Fruit fly (Drosophila melanogaster): Measurements from ENCODE around the gene Sce.
A peak's percentile ranks its signal among the peaks of the same experiment; 100 is the strongest.

dm6 chr3R:27655109-27655508 lies 26.7 kb downstream of the Sce start:
- TF ChIP-seq CG12605 (GFP tag; IDR thresholded peaks at IDR 0.05) (no peak), EcR (GFP tag; optimal IDR thresholded peaks at IDR 0.05) (no peak), CG10348 (GFP tag; IDR thresholded peaks at IDR 0.05) (no peak), fd96Ca (GFP tag; IDR thresholded peaks at IDR 0.05) (peak; percentile 46; the same call in 1 of the 3 replicates), Pif1B (GFP tag; optimal IDR thresholded peaks at IDR 0.05) (no peak), CG8301 (tag; optimal IDR thresholded peaks at IDR 0.05) (peak; percentile 47), CG4496 (GFP tag; IDR thresholded peaks at IDR 0.05) (peak; percentile 60), Snoo (tag; optimal IDR thresholded peaks at IDR 0.05) (no peak), Pif1A (GFP tag; optimal IDR thresholded peaks at IDR 0.05) (no peak), rn (GFP tag; IDR thresholded peaks at IDR 0.05) (no peak), D1 (tag; optimal IDR thresholded peaks at IDR 0.05) (no peak), CG32121 (GFP tag; IDR thresholded peaks at IDR 0.05) (peak; percentile 59), Ets98B (GFP tag; IDR thresholded peaks at IDR 0.05) (no peak; the same call in 1 of the 2 replicates), CG34367 (tag; optimal IDR thresholded peaks at IDR 0.05) (peak; percentile 5)

Data from whole organism, pupa.